Fruit fly (Drosophila melanogaster) whole organism, embryonic: ENCODE results near the gene CG17239.
A peak's percentile ranks its signal among the peaks of the same experiment; 100 is the strongest.

Experiments
- Antp ChIP-seq: fragments of 200-800 bp; sonication (Bioruptor generic); optimal IDR thresholded peaks from 3 replicates; lab custom pipeline; 2016; ENCODE audit warnings: missing biosample characterization, missing genetic modification characterization
- Asciz ChIP-seq: fragments of 200-800 bp; sonication (Bioruptor generic); optimal IDR thresholded peaks from 2 replicates; lab custom pipeline; 2017; ENCODE audit warnings: missing biosample characterization, mild to moderate bottlenecking, missing genetic modification characterization, missing genetic modification reagents
- Atf-2 ChIP-seq: fragments of 200-800 bp; sonication (Bioruptor generic); optimal IDR thresholded peaks from 2 replicates; lab custom pipeline; 2016; ENCODE audit warnings: missing biosample characterization, missing genetic modification characterization
- Atf6 ChIP-seq: fragments of 200-800 bp; sonication (Bioruptor generic); IDR thresholded peaks from 2 replicates; pipeline ENCODE4 v1.3.6; 2022; ENCODE audit warnings: missing biosample characterization, missing genetic modification characterization
- Bdp1 ChIP-seq: fragments of 200-800 bp; sonication (Bioruptor generic); optimal IDR thresholded peaks from 3 replicates; lab custom pipeline; 2016; ENCODE audit warnings: missing biosample characterization, missing genetic modification characterization
- Blimp-1 ChIP-seq: fragments of 200-800 bp; sonication (Bioruptor generic); optimal IDR thresholded peaks from 3 replicates; lab custom pipeline; 2018; ENCODE audit warnings: missing biosample characterization, missing genetic modification characterization, mild to moderate bottlenecking, moderate library complexity, missing genetic modification reagents
- BtbVII ChIP-seq: fragments of 200-800 bp; sonication (Bioruptor generic); optimal IDR thresholded peaks from 3 replicates; lab custom pipeline; 2017; ENCODE audit warnings: missing biosample characterization, mild to moderate bottlenecking, missing genetic modification characterization
- CG1024 ChIP-seq: fragments of 200-800 bp; sonication (Bioruptor generic); IDR thresholded peaks from 2 replicates; pipeline ENCODE4 v1.3.6; 2022; ENCODE audit warnings: missing biosample characterization, missing genetic modification characterization
- CG10366 ChIP-seq: fragments of 200-800 bp; sonication (Bioruptor generic); IDR thresholded peaks from 2 replicates; pipeline ENCODE4 v1.3.6; 2022; ENCODE audit warnings: missing biosample characterization, missing genetic modification characterization
- CG11456 ChIP-seq: fragments of 200-800 bp; sonication (Bioruptor generic); IDR thresholded peaks from 3 replicates; pipeline ENCODE4 v1.3.6; 2022; ENCODE audit warnings: missing biosample characterization, missing genetic modification characterization
- CG12071 ChIP-seq: fragments of 200-800 bp; sonication (Bioruptor generic); optimal IDR thresholded peaks from 3 replicates; lab custom pipeline; 2018; ENCODE audit warnings: missing biosample characterization, mild to moderate bottlenecking, missing genetic modification characterization
- CG15696 ChIP-seq: fragments of 200-800 bp; sonication (Bioruptor generic); optimal IDR thresholded peaks from 2 replicates; lab custom pipeline; 2019; ENCODE audit warnings: missing biosample characterization, mild to moderate bottlenecking, missing genetic modification characterization, moderate library complexity
- CG1647 ChIP-seq: fragments of 200-800 bp; sonication (Bioruptor generic); optimal IDR thresholded peaks from 3 replicates; lab custom pipeline; 2016; ENCODE audit warnings: missing biosample characterization, missing genetic modification characterization
- CG17186 ChIP-seq: fragments of 200-800 bp; sonication (Bioruptor generic); optimal IDR thresholded peaks from 3 replicates; lab custom pipeline; 2017; ENCODE audit warnings: missing biosample characterization, missing genetic modification reagents, missing genetic modification characterization
- CG18476 ChIP-seq: fragments of 200-800 bp; sonication (Bioruptor generic); optimal IDR thresholded peaks from 2 replicates; lab custom pipeline; 2016; ENCODE audit warnings: missing biosample characterization, mild to moderate bottlenecking, missing genetic modification characterization
- CG18619 ChIP-seq: fragments of 200-800 bp; sonication (Bioruptor generic); optimal IDR thresholded peaks from 3 replicates; lab custom pipeline; 2017; ENCODE audit warnings: missing biosample characterization, mild to moderate bottlenecking, missing genetic modification characterization
- CG2875 ChIP-seq: fragments of 200-800 bp; sonication (Bioruptor generic); optimal IDR thresholded peaks from 2 replicates; lab custom pipeline; 2017; ENCODE audit warnings: missing biosample characterization, mild to moderate bottlenecking, missing genetic modification characterization, missing genetic modification reagents
- CG30431 ChIP-seq: fragments of 200-800 bp; sonication (Bioruptor generic); optimal IDR thresholded peaks from 2 replicates; lab custom pipeline; 2017; ENCODE audit warnings: missing biosample characterization, missing genetic modification characterization
- CG3995 ChIP-seq: fragments of 200-800 bp; sonication (Bioruptor generic); optimal IDR thresholded peaks from 3 replicates; lab custom pipeline; 2016; ENCODE audit warnings: missing biosample characterization, missing genetic modification characterization
- CG42726 ChIP-seq: fragments of 200-800 bp; sonication (Bioruptor generic); IDR thresholded peaks from 2 replicates; pipeline ENCODE4 v1.3.6; 2022; ENCODE audit warnings: missing biosample characterization, missing genetic modification characterization; ENCODE audit not compliant: partially characterized antibody
- CG5953 ChIP-seq: fragments of 200-800 bp; sonication (Bioruptor generic); IDR thresholded peaks from 2 replicates; pipeline ENCODE4 v1.3.6; 2022; ENCODE audit warnings: missing biosample characterization, missing genetic modification characterization
- CG6175 ChIP-seq: fragments of 200-800 bp; sonication (Bioruptor generic); IDR thresholded peaks from 3 replicates; pipeline ENCODE4 v1.3.6; 2022; ENCODE audit warnings: missing biosample characterization, missing genetic modification characterization
- CG6765 ChIP-seq: fragments of 200-800 bp; sonication (Bioruptor generic); optimal IDR thresholded peaks from 3 replicates; lab custom pipeline; 2017; ENCODE audit warnings: missing biosample characterization, mild to moderate bottlenecking, missing genetic modification characterization
- CG7839 ChIP-seq: fragments of 200-800 bp; sonication (Bioruptor generic); optimal IDR thresholded peaks from 3 replicates; lab custom pipeline; 2018; ENCODE audit warnings: missing biosample characterization, mild to moderate bottlenecking, missing genetic modification characterization, moderate library complexity
- CG9727 ChIP-seq: fragments of 200-800 bp; sonication (Bioruptor generic); optimal IDR thresholded peaks from 3 replicates; lab custom pipeline; 2017; ENCODE audit warnings: missing biosample characterization, mild to moderate bottlenecking, missing genetic modification characterization
- Camta ChIP-seq: fragments of 200-800 bp; sonication (Bioruptor generic); optimal IDR thresholded peaks from 2 replicates; lab custom pipeline; 2016; ENCODE audit warnings: missing biosample characterization, missing genetic modification characterization
- Deaf1 ChIP-seq: fragments of 200-800 bp; optimal IDR thresholded peaks from 3 replicates; lab custom pipeline; 2019; ENCODE audit warnings: missing biosample characterization, mild to moderate bottlenecking, missing genetic modification characterization, moderate library complexity
- Dp ChIP-seq: fragments of 200-800 bp; sonication (Bioruptor generic); optimal IDR thresholded peaks from 2 replicates; lab custom pipeline; 2018; ENCODE audit warnings: missing biosample characterization, mild to moderate bottlenecking, missing genetic modification characterization, moderate library complexity
- HHEX ChIP-seq: fragments of 200-800 bp; sonication (Bioruptor generic); optimal IDR thresholded peaks from 3 replicates; lab custom pipeline; 2017; ENCODE audit warnings: missing biosample characterization, mild to moderate bottlenecking, missing genetic modification characterization, missing genetic modification reagents
- HLH4C ChIP-seq: fragments of 200-800 bp; sonication (Bioruptor generic); IDR thresholded peaks from 3 replicates; pipeline ENCODE4 v1.3.6; 2022; ENCODE audit warnings: missing biosample characterization, missing genetic modification characterization; ENCODE audit not compliant: partially characterized antibody
- HLH54F ChIP-seq: fragments of 200-800 bp; sonication (Bioruptor generic); optimal IDR thresholded peaks from 3 replicates; lab custom pipeline; 2016; ENCODE audit warnings: missing biosample characterization, missing genetic modification characterization
- Lpt ChIP-seq: fragments of >200 bp; optimal IDR thresholded peaks from 2 replicates; lab custom pipeline; 2018; ENCODE audit warnings: missing biosample characterization, missing genetic modification characterization
- Mad ChIP-seq: fragments of 200-800 bp; sonication (Bioruptor generic); optimal IDR thresholded peaks from 2 replicates; lab custom pipeline; 2016; ENCODE audit warnings: missing biosample characterization, missing genetic modification characterization
- Opbp ChIP-seq: fragments of 200-800 bp; sonication (Bioruptor generic); IDR thresholded peaks from 3 replicates; pipeline ENCODE4 v1.3.6; 2022; ENCODE audit warnings: missing biosample characterization, missing genetic modification characterization; ENCODE audit not compliant: partially characterized antibody
- Sin3A ChIP-seq: fragments of >200 bp; optimal IDR thresholded peaks from 2 replicates; lab custom pipeline; 2018
- ac ChIP-seq: fragments of 200-800 bp; sonication (Bioruptor generic); optimal IDR thresholded peaks from 3 replicates; lab custom pipeline; 2017; ENCODE audit warnings: missing biosample characterization, mild to moderate bottlenecking, missing genetic modification characterization
- bowl ChIP-seq: fragments of 200-800 bp; sonication (Bioruptor generic); IDR thresholded peaks from 2 replicates; pipeline ENCODE4 v1.3.6; 2022; ENCODE audit warnings: missing biosample characterization, missing genetic modification characterization
- cg ChIP-seq: fragments of 200-800 bp; sonication (Bioruptor generic); optimal IDR thresholded peaks from 3 replicates; lab custom pipeline; 2019; ENCODE audit warnings: missing biosample characterization, mild to moderate bottlenecking, missing genetic modification characterization, moderate library complexity
- chif ChIP-seq, 2 experiments: fragments of 200-800 bp; sonication (Bioruptor generic); optimal IDR thresholded peaks; 3 replicates each; lab custom pipeline; 2016; ENCODE audit warnings: missing biosample characterization in 2 of 2, missing genetic modification characterization in 2 of 2
- dm ChIP-seq: fragments of 200-800 bp; sonication (Bioruptor generic); optimal IDR thresholded peaks from 3 replicates; lab custom pipeline; 2016; ENCODE audit warnings: missing biosample characterization, missing genetic modification characterization
- eyg ChIP-seq: fragments of 200-800 bp; sonication (Bioruptor generic); optimal IDR thresholded peaks from 3 replicates; lab custom pipeline; 2016; ENCODE audit warnings: missing biosample characterization, missing genetic modification characterization
- knrl ChIP-seq: fragments of 200-800 bp; sonication (Bioruptor generic); IDR thresholded peaks from 3 replicates; pipeline ENCODE4 v1.3.6; 2022; ENCODE audit warnings: missing biosample characterization, missing genetic modification characterization; ENCODE audit not compliant: partially characterized antibody
- mirr ChIP-seq: fragments of 200-800 bp; sonication (Bioruptor generic); optimal IDR thresholded peaks from 3 replicates; lab custom pipeline; 2018; ENCODE audit warnings: missing biosample characterization, mild to moderate bottlenecking, missing genetic modification characterization
- odd ChIP-seq: fragments of 200-800 bp; sonication (Bioruptor generic); optimal IDR thresholded peaks from 2 replicates; lab custom pipeline; 2017; ENCODE audit warnings: missing biosample characterization, mild to moderate bottlenecking, missing genetic modification characterization
- pita ChIP-seq: fragments of 200-800 bp; sonication (Bioruptor generic); optimal IDR thresholded peaks from 2 replicates; lab custom pipeline; 2017; ENCODE audit warnings: missing biosample characterization, mild to moderate bottlenecking, missing genetic modification characterization
- run ChIP-seq: fragments of 200-800 bp; sonication (Bioruptor generic); optimal IDR thresholded peaks from 3 replicates; lab custom pipeline; 2018; ENCODE audit warnings: missing biosample characterization, mild to moderate bottlenecking, missing genetic modification characterization
- stwl ChIP-seq: fragments of 200-800 bp; sonication (Bioruptor generic); optimal IDR thresholded peaks from 3 replicates; lab custom pipeline; 2018; ENCODE audit warnings: missing biosample characterization, mild to moderate bottlenecking, missing genetic modification characterization, moderate library complexity
- sug ChIP-seq: fragments of 200-800 bp; optimal IDR thresholded peaks from 2 replicates; lab custom pipeline; 2019; ENCODE audit warnings: missing biosample characterization, mild to moderate bottlenecking, missing genetic modification characterization, moderate library complexity
- tx ChIP-seq: fragments of 200-800 bp; sonication (Bioruptor generic); optimal IDR thresholded peaks from 2 replicates; lab custom pipeline; 2016; ENCODE audit warnings: missing biosample characterization, missing genetic modification characterization
- vfl ChIP-seq: fragments of 200-800 bp; sonication (Bioruptor generic); optimal IDR thresholded peaks from 2 replicates; lab custom pipeline; 2016; ENCODE audit warnings: missing biosample characterization, missing genetic modification characterization
- z ChIP-seq: fragments of 200-800 bp; sonication (Bioruptor generic); IDR thresholded peaks from 3 replicates; pipeline ENCODE4 v1.3.6; 2022; ENCODE audit warnings: missing biosample characterization, missing genetic modification characterization
- zen2 ChIP-seq: fragments of 200-800 bp; sonication (Bioruptor generic); IDR thresholded peaks from 3 replicates; pipeline ENCODE4 v1.3.6; 2022; ENCODE audit warnings: missing biosample characterization, missing genetic modification characterization; ENCODE audit not compliant: partially characterized antibody

The CG17239 gene

dm6 chr2L:2227316-2227715 lies 24.8 kb downstream of the CG17239 start (continued):
- peak; percentile 59 for TF ChIP-seq CG12071 (GFP tag; lab: Kevin White, UChicago)
- TF ChIP-seq tx (GFP tag; lab: Kevin White, UChicago), result no peak
- TF ChIP-seq Bdp1 (GFP tag; lab: Kevin White, UChicago), result no peak
- no peak for TF ChIP-seq vfl
- no peak for TF ChIP-seq eyg (GFP tag; lab: Kevin White, UChicago)
- no peak for TF ChIP-seq CG1647
- peak; percentile 10 for TF ChIP-seq HLH54F
- TF ChIP-seq ac (GFP tag; lab: Kevin White, UChicago), result no peak
- TF ChIP-seq Mad (GFP tag; lab: Kevin White, UChicago), result peak; percentile 43
- no peak for TF ChIP-seq Camta
- TF ChIP-seq z (GFP tag; lab: Robert Waterston, UW), result no peak
- TF ChIP-seq CG17186 (GFP tag; lab: Kevin White, UChicago), result no peak
- peak; percentile 35 for TF ChIP-seq BtbVII (GFP tag; lab: Kevin White, UChicago)
- no peak for TF ChIP-seq Opbp (GFP tag; lab: Robert Waterston, UW)
- TF ChIP-seq HLH4C (GFP tag; lab: Robert Waterston, UW), result no peak
- TF ChIP-seq run, result no peak
- TF ChIP-seq Sin3A (lab: Kevin White, UChicago), result no peak
- TF ChIP-seq pita, result no peak
- no peak for TF ChIP-seq mirr (GFP tag; lab: Kevin White, UChicago)
- no peak for TF ChIP-seq Lpt (GFP tag; lab: Kevin White, UChicago)
- peak; percentile 47 for TF ChIP-seq Blimp-1 (GFP tag; lab: Kevin White, UChicago)
- peak; percentile 16 to 39 for TF ChIP-seq chif (GFP tag; optimal IDR thresholded peaks at IDR 0.05; lab: Kevin White, UChicago)
- TF ChIP-seq CG7839, result no peak
- TF ChIP-seq cg (GFP tag; lab: Kevin White, UChicago), result no peak
- TF ChIP-seq CG18476 (GFP tag; lab: Kevin White, UChicago), result no peak
- no peak for TF ChIP-seq CG3995 (GFP tag; lab: Kevin White, UChicago)
- TF ChIP-seq Asciz (GFP tag; lab: Kevin White, UChicago), result peak; percentile 51
- TF ChIP-seq CG1024 (GFP tag; lab: Robert Waterston, UW), result peak; percentile 50; the same call in 1 of the 2 replicates
- TF ChIP-seq stwl (tag; lab: Kevin White, UChicago), result no peak
- peak; percentile 2 for TF ChIP-seq Atf-2 (GFP tag; lab: Kevin White, UChicago)
- TF ChIP-seq knrl (GFP tag; lab: Robert Waterston, UW), result no peak
- TF ChIP-seq CG5953 (GFP tag; lab: Robert Waterston, UW), result peak; percentile 53
- TF ChIP-seq CG9727, result no peak
- no peak for TF ChIP-seq CG6765 (GFP tag; lab: Kevin White, UChicago)
- peak; percentile 38 for TF ChIP-seq Antp (GFP tag; lab: Kevin White, UChicago)
- TF ChIP-seq CG42726 (GFP tag; lab: Robert Waterston, UW), result no peak
- TF ChIP-seq CG6175 (GFP tag; lab: Robert Waterston, UW), result no peak
- TF ChIP-seq CG30431 (GFP tag; lab: Kevin White, UChicago), result no peak
- TF ChIP-seq HHEX (GFP tag; lab: Kevin White, UChicago), result peak; percentile 5
- peak; percentile 43 for TF ChIP-seq odd (GFP tag; lab: Kevin White, UChicago)
- TF ChIP-seq CG11456, result peak; percentile 57; the same call in 1 of the 3 replicates
- TF ChIP-seq CG15696 (tag; lab: Kevin White, UChicago), result no peak
- no peak for TF ChIP-seq zen2 (GFP tag; lab: Robert Waterston, UW)
- no peak for TF ChIP-seq CG18619 (GFP tag; lab: Kevin White, UChicago)
- no peak; the same call in 1 of the 2 replicates for TF ChIP-seq CG10366 (GFP tag; lab: Robert Waterston, UW)
- peak; percentile 55 for TF ChIP-seq Atf6 (GFP tag; lab: Robert Waterston, UW)
- TF ChIP-seq bowl (GFP tag; lab: Robert Waterston, UW), result peak; percentile 55; the same call in 1 of the 2 replicates
- no peak for TF ChIP-seq sug (tag; lab: Kevin White, UChicago)
- peak; percentile 54 for TF ChIP-seq CG2875 (GFP tag; lab: Kevin White, UChicago)
- TF ChIP-seq Deaf1 (tag; lab: Kevin White, UChicago), result no peak
- TF ChIP-seq dm, result no peak
- TF ChIP-seq Dp (GFP tag; lab: Kevin White, UChicago), result no peak
